Worm (Caenorhabditis elegans): ENCODE data around the gene F53E4.1.

DNA sequence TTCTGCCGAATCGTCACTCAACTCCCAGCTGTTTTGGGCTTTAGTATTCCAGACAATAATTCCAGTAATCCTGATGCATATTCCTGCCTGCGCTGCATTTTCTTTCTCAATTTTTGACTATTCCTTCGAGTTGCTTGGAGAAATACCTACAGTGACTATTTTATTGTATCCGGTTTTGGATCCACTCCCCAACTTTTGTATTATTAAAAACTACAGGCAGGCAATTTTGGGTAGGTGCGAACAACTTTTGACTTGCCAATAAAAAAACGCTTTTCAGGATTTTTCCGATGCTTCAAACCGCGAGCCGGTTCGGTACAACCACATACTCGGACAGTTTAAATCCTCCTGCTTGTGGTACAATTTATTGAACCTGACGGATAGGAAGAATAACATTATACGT is 53.6 kb downstream of the F53E4.1 start:
- TF ChIP-seq nhr-6 (tag; optimal IDR thresholded peaks at IDR 0.05) (no peak), lin-11 (tag; optimal IDR thresholded peaks at IDR 0.05) (no peak), ZK546.5 (tag; optimal IDR thresholded peaks at IDR 0.05) (no peak), nhr-11 (tag; optimal IDR thresholded peaks at IDR 0.05) (no peak), blmp-1 (tag; optimal IDR thresholded peaks at IDR 0.05; ENCODE audit: insufficient read depth) (no peak), ama-1 (optimal IDR thresholded peaks at IDR 0.05) (no peak), dmd-4 (tag; optimal IDR thresholded peaks at IDR 0.05) (no peak), fos-1 (tag; optimal IDR thresholded peaks at IDR 0.05) (no peak), nhr-237 (tag; optimal IDR thresholded peaks at IDR 0.05) (no peak), egl-27 (tag; optimal IDR thresholded peaks at IDR 0.05) (no peak), zag-1 (tag; optimal IDR thresholded peaks at IDR 0.05) (no peak), lin-13 (GFP tag; optimal IDR thresholded peaks at IDR 0.05) (no peak), nhr-25 (tag; optimal IDR thresholded peaks at IDR 0.05) (no peak)
